Worm (Caenorhabditis elegans) whole organism, midembryonic: Measurements from ENCODE around the gene C18H7.4.

Experiments used
- T22C8.4 ChIP-seq: fragments of 200-800 bp; sonication (Bioruptor generic); IDR thresholded peaks from 2 replicates; pipeline ENCODE4 v1.3.6; 2022; ENCODE audit warnings: missing genetic modification characterization, missing compliant biosample characterization
- cog-1 ChIP-seq: sonication (generic microtip); optimal IDR thresholded peaks from 2 replicates; lab custom pipeline; 2016; ENCODE audit warnings: missing genetic modification characterization, missing compliant biosample characterization
- flt-1 ChIP-seq: fragments of 200-800 bp; sonication (Bioruptor generic); IDR thresholded peaks from 2 replicates; pipeline ENCODE4 v1.3.6; 2022; ENCODE audit warnings: missing genetic modification characterization, missing compliant biosample characterization
- klf-2 ChIP-seq: fragments of 200-800 bp; sonication (Bioruptor generic); conservative IDR thresholded peaks from 2 replicates; pipeline ENCODE4 v1.3.6; 2022; ENCODE audit warnings: missing genetic modification reagents, missing genetic modification characterization, missing compliant biosample characterization
- med-1 ChIP-seq: sonication (generic microtip); optimal IDR thresholded peaks from 2 replicates; lab custom pipeline; 2017; ENCODE audit warnings: missing genetic modification characterization, mild to moderate bottlenecking, missing compliant biosample characterization, antibody characterized with exemption, missing genetic modification reagents; ENCODE audit not compliant: insufficient read depth
- ref-1 ChIP-seq: fragments of 200-800 bp; sonication (Bioruptor generic); conservative IDR thresholded peaks from 2 replicates; pipeline ENCODE4 v1.3.6; 2022; ENCODE audit warnings: missing genetic modification reagents, missing genetic modification characterization, missing compliant biosample characterization
- tab-1 ChIP-seq: fragments of 200-800 bp; sonication (Bioruptor generic); IDR thresholded peaks from 2 replicates; pipeline ENCODE4 v1.3.6; 2022; ENCODE audit warnings: missing genetic modification characterization, missing compliant biosample characterization
- ztf-23 ChIP-seq: fragments of 200-800 bp; sonication (Bioruptor generic); IDR thresholded peaks from 2 replicates; pipeline ENCODE4 v1.3.6; 2022; ENCODE audit warnings: missing genetic modification reagents, missing genetic modification characterization, missing compliant biosample characterization
- ztf-29 ChIP-seq: fragments of 200-800 bp; sonication (Bioruptor generic); IDR thresholded peaks from 2 replicates; pipeline ENCODE4 v1.3.6; 2022; ENCODE audit warnings: missing genetic modification reagents, missing genetic modification characterization, missing compliant biosample characterization

- TF ChIP-seq T22C8.4 (no peak), flt-1 (GFP tag; lab: Robert Waterston, UW) (no peak), tab-1 (no peak), ztf-29 (GFP tag; lab: Robert Waterston, UW) (no peak), klf-2 (GFP tag; lab: Robert Waterston, UW) (no peak), med-1 (GFP tag; lab: Kevin White, UChicago) (no peak), cog-1 (tag; lab: Kevin White, UChicago) (no peak), ztf-23 (GFP tag; lab: Robert Waterston, UW) (no peak), ref-1 (GFP tag; lab: Robert Waterston, UW) (no peak)
These were observed 22.1 kb downstream of the C18H7.4 start, which contains the start of gene C18H7.1 for ce11 chrIV:615244-615643.
